Fruit fly (Drosophila melanogaster) whole organism: Measurements from ENCODE around the gene CG14377.

ENCODE experiments used
- CG8478 ChIP-seq: fragments of >200 bp; optimal IDR thresholded peaks from 2 replicates; lab custom pipeline; 2018; ENCODE audit warnings: inconsistent platforms
- Dll ChIP-seq: fragments of >200 bp; optimal IDR thresholded peaks from 2 replicates; lab custom pipeline; 2017
- EcR ChIP-seq, 2 experiments: fragments of >200 bp; optimal IDR thresholded peaks; 2 replicates each; lab custom pipeline; 2017; ENCODE audit warnings: missing biosample characterization in 2 of 2, missing genetic modification characterization in 2 of 2, missing genetic modification reagents in 2 of 2
- pan ChIP-seq: fragments of >200 bp; optimal IDR thresholded peaks from 2 replicates; lab custom pipeline; 2017
- psq ChIP-seq: fragments of >200 bp; optimal IDR thresholded peaks from 2 replicates; lab custom pipeline; 2017
- usp ChIP-seq: fragments of >200 bp; optimal IDR thresholded peaks from 2 replicates; lab custom pipeline; 2017; ENCODE audit warnings: missing biosample characterization, missing genetic modification characterization, mixed read lengths

CG14377 gene

dm6 chr3R:13428341-13429040 lies 30.9 kb downstream of the CG14377 start:
- TF ChIP-seq usp (no peak), Dll (lab: Kevin White, UChicago) (no peak), psq (lab: Kevin White, UChicago) (no peak), CG8478 (no peak), EcR (GFP tag; optimal IDR thresholded peaks at IDR 0.05; lab: Kevin White, UChicago) (no peak), pan (lab: Kevin White, UChicago) (no peak)

- TF ChIP-seq Dll (lab: Kevin White, UChicago) = no peak
- TF ChIP-seq pan (lab: Kevin White, UChicago) = no peak
- no peak for TF ChIP-seq psq (lab: Kevin White, UChicago)
- TF ChIP-seq usp = no peak
- no peak for TF ChIP-seq CG8478
- TF ChIP-seq EcR (GFP tag; optimal IDR thresholded peaks at IDR 0.05; lab: Kevin White, UChicago) = no peak
Measured at dm6 chr3R:13433623-13434022, 36.0 kb downstream of the CG14377 start.

- TF ChIP-seq psq (lab: Kevin White, UChicago) (no peak), usp (no peak), EcR (GFP tag; optimal IDR thresholded peaks at IDR 0.05; lab: Kevin White, UChicago) (no peak), Dll (lab: Kevin White, UChicago) (no peak), CG8478 (no peak), pan (lab: Kevin White, UChicago) (no peak)
Measured at dm6 chr3R:13434325-13435168, 36.9 kb downstream of the CG14377 start, which contains the start of gene yrt. yrt (minus strand) TSS chr3R:13434984.

- TF ChIP-seq pan (lab: Kevin White, UChicago) (no peak), EcR (GFP tag; optimal IDR thresholded peaks at IDR 0.05; lab: Kevin White, UChicago) (no peak), Dll (lab: Kevin White, UChicago) (no peak), CG8478 (no peak), usp (no peak), psq (lab: Kevin White, UChicago) (no peak)
Measured at dm6 chr3R:13435836-13436235, 38.2 kb downstream of the CG14377 start.

dm6 chr3R:13441703-13442102 lies 44.1 kb downstream of the CG14377 start:
- no peak for TF ChIP-seq CG8478
- TF ChIP-seq pan (lab: Kevin White, UChicago) = no peak
- TF ChIP-seq EcR (GFP tag; optimal IDR thresholded peaks at IDR 0.05; lab: Kevin White, UChicago) = no peak
- TF ChIP-seq usp = no peak

dm6 chr3R:13446048-13446447 lies 48.4 kb downstream of the CG14377 start:
- TF ChIP-seq EcR (GFP tag; optimal IDR thresholded peaks at IDR 0.05; lab: Kevin White, UChicago) = no peak
- no peak for TF ChIP-seq Dll (lab: Kevin White, UChicago)
- TF ChIP-seq CG8478 = no peak
- TF ChIP-seq usp = no peak
- TF ChIP-seq psq (lab: Kevin White, UChicago) = no peak
- no peak for TF ChIP-seq pan (lab: Kevin White, UChicago)

dm6 chr3R:13446489-13446888 lies 48.9 kb downstream of the CG14377 start:
- TF ChIP-seq pan (lab: Kevin White, UChicago) (no peak), CG8478 (no peak), psq (lab: Kevin White, UChicago) (no peak), Dll (lab: Kevin White, UChicago) (no peak), EcR (GFP tag; optimal IDR thresholded peaks at IDR 0.05; lab: Kevin White, UChicago) (no peak)
